Fruit fly (Drosophila melanogaster): Measurements from ENCODE around the gene Sfp36F.

Sfp36F gene

dm6 chr2L:18310489-18310888 is 18.2 kb downstream of the Sfp36F start (continued):
- no peak for TF ChIP-seq CkIIα-i1 (GFP tag; IDR thresholded peaks at IDR 0.05)
- peak; percentile 53 for TF ChIP-seq Ets65A (GFP tag)
- 0 out of 3 replicates have a peak, but pooled peaks have one; percentile 20 for TF ChIP-seq CG34422 (GFP tag; IDR thresholded peaks at IDR 0.05)
- TF ChIP-seq CG10267 (tag; optimal IDR thresholded peaks at IDR 0.05) = peak; percentile 59
- peak; percentile 50 for TF ChIP-seq B-H1 (GFP tag; IDR thresholded peaks at IDR 0.05)
- TF ChIP-seq CG10654 (GFP tag; optimal IDR thresholded peaks at IDR 0.05) = peak; percentile 32
- peak; percentile 55 for TF ChIP-seq nmo (GFP tag; optimal IDR thresholded peaks at IDR 0.05)
- 0 out of 2 replicates have a peak, but pooled peaks have one; percentile 19 for TF ChIP-seq CG6272 (GFP tag; IDR thresholded peaks at IDR 0.05)
- peak; percentile 80 for TF ChIP-seq Ada2b (GFP tag; IDR thresholded peaks at IDR 0.05)
- peak; percentile 58 for TF ChIP-seq Asciz (GFP tag; optimal IDR thresholded peaks at IDR 0.05)
- peak; percentile 85 for TF ChIP-seq Drgx (GFP tag; IDR thresholded peaks at IDR 0.05)
- TF ChIP-seq CG10147 (GFP tag; optimal IDR thresholded peaks at IDR 0.05) = no peak
- TF ChIP-seq CG31388 (GFP tag; optimal IDR thresholded peaks at IDR 0.05) = no peak
- no peak for TF ChIP-seq CG4617 (GFP tag; optimal IDR thresholded peaks at IDR 0.05; ENCODE audit: borderline replicate concordance)
- no peak for TF ChIP-seq CG33213 (GFP tag; optimal IDR thresholded peaks at IDR 0.05)
- peak in 1 of 2 experiments; percentile 64 for TF ChIP-seq Hr51 (GFP tag; optimal IDR thresholded peaks at IDR 0.05)
- no peak for TF ChIP-seq CG4360 (GFP tag; IDR thresholded peaks at IDR 0.05)
- TF ChIP-seq Deaf1 (tag; optimal IDR thresholded peaks at IDR 0.05) = peak; percentile 37
- no peak for TF ChIP-seq kay (GFP tag; optimal IDR thresholded peaks at IDR 0.05)
- no peak for TF ChIP-seq pzg (GFP tag; optimal IDR thresholded peaks at IDR 0.05)
- TF ChIP-seq chif (GFP tag; optimal IDR thresholded peaks at IDR 0.05) = no peak
- TF ChIP-seq HmgD (GFP tag; optimal IDR thresholded peaks at IDR 0.05) = no peak
- TF ChIP-seq NK7.1 (GFP tag; optimal IDR thresholded peaks at IDR 0.05) = no peak
- peak; percentile 4 for TF ChIP-seq CG6654 (GFP tag; optimal IDR thresholded peaks at IDR 0.05)
- TF ChIP-seq CG17829 (tag; optimal IDR thresholded peaks at IDR 0.05) = peak; percentile 70
- peak; percentile 52 for TF ChIP-seq NfI (GFP tag; optimal IDR thresholded peaks at IDR 0.05)
- peak; percentile 52; the same call in 1 of the 3 replicates for TF ChIP-seq CG14050 (GFP tag; IDR thresholded peaks at IDR 0.05)
- TF ChIP-seq Ptx1 (GFP tag; IDR thresholded peaks at IDR 0.05) = peak; percentile 57; the same call in 1 of the 2 replicates
- TF ChIP-seq salm (tag; optimal IDR thresholded peaks at IDR 0.05) = peak; percentile 6
- peak; percentile 42; the same call in 1 of the 2 replicates for TF ChIP-seq ssp (GFP tag; IDR thresholded peaks at IDR 0.05)
- no peak for TF ChIP-seq CG14441 (GFP tag; IDR thresholded peaks at IDR 0.05)
- peak; percentile 85 for TF ChIP-seq Xrp1 (GFP tag; IDR thresholded peaks at IDR 0.05)
- peak; percentile 49 for TF ChIP-seq Fer3 (tag; optimal IDR thresholded peaks at IDR 0.05)
- peak; percentile 41 for TF ChIP-seq sqz (GFP tag; optimal IDR thresholded peaks at IDR 0.05)
- peak; percentile 81 for TF ChIP-seq CG2712 (tag; optimal IDR thresholded peaks at IDR 0.05)
- peak; percentile 13 for TF ChIP-seq cato (GFP tag; optimal IDR thresholded peaks at IDR 0.05; ENCODE audit: borderline replicate concordance)
- TF ChIP-seq Antp (GFP tag; optimal IDR thresholded peaks at IDR 0.05) = no peak
- TF ChIP-seq Gug (GFP tag; IDR thresholded peaks at IDR 0.05) = no peak
- no peak for TF ChIP-seq NC2α (GFP tag; optimal IDR thresholded peaks at IDR 0.05)
- TF ChIP-seq Hmx (GFP tag; optimal IDR thresholded peaks at IDR 0.05) = no peak
- 0 out of 3 replicates have a peak, but pooled peaks have one; percentile 57 for TF ChIP-seq ci (GFP tag; IDR thresholded peaks at IDR 0.05)
- peak; percentile 25 for TF ChIP-seq CG16815 (GFP tag; optimal IDR thresholded peaks at IDR 0.05)
- peak; percentile 72 for TF ChIP-seq CG2678 (tag; optimal IDR thresholded peaks at IDR 0.05)
- peak in 1 of 3 experiments; percentile 74 for TF ChIP-seq lola (GFP tag; optimal IDR thresholded peaks at IDR 0.05)
- peak; percentile 3 for TF ChIP-seq ems (GFP tag; optimal IDR thresholded peaks at IDR 0.05)
- TF ChIP-seq CG13775 (GFP tag; optimal IDR thresholded peaks at IDR 0.05) = peak; percentile 54
- TF ChIP-seq lmd (GFP tag; IDR thresholded peaks at IDR 0.05) = peak; percentile 52; the same call in 1 of the 2 replicates
- TF ChIP-seq az2 (GFP tag; optimal IDR thresholded peaks at IDR 0.05) = peak; percentile 70
- TF ChIP-seq nom (GFP tag; optimal IDR thresholded peaks at IDR 0.05) = peak; percentile 59
- peak; percentile 63 for TF ChIP-seq fd96Cb (tag; optimal IDR thresholded peaks at IDR 0.05)
- 0 out of 3 replicates have a peak, but pooled peaks have one; percentile 9 for TF ChIP-seq ase (GFP tag; IDR thresholded peaks at IDR 0.05)
